In the genomic region with DNA sequence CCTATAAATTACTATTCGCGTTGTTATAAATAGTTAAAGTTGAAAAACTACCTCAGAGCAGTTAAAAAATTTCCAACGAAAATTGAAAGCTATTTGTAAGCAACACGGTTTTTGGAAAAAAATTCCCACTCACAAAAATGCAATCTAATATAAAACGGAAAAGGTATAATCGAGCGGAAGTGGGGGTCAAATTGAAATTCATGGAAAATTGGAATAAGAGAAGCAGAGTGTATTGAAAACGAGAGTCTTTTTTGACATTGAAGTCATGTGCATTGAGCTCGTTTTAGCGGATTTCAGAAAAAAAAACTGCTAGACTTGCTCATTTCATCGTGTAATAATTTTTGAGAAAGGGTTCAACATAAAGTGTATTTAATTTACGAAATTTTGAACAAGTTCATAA, we compare ENCODE assay signal across 2 worm cellular contexts.
TF ChIP-seq lines count a peak whose summit lies in the region.

No protein-coding gene starts in this region.

TF ChIP-seq in whole organism, L1 larva, 84 proteins besides CTCF, POLR2A, EP300 and RAD21:
- no peak for TF ChIP-seq Y116A8C.19 (tag; optimal IDR thresholded peaks at IDR 0.05; lab: Kevin White, UChicago; ENCODE audit: borderline replicate concordance)
- no peak for TF ChIP-seq efl-1 (optimal IDR thresholded peaks at IDR 0.05; lab: Kevin White, UChicago)
- TF ChIP-seq efl-1 (GFP tag; optimal IDR thresholded peaks at IDR 0.05 in 1 of 2; lab: Kevin White, UChicago) = peak in 1 of 2 experiments; percentile 49
- TF ChIP-seq lin-14 (GFP tag; optimal IDR thresholded peaks at IDR 0.05; lab: Kevin White, UChicago) = peak; percentile 31
- TF ChIP-seq fkh-8 (tag; optimal IDR thresholded peaks at IDR 0.05; lab: Kevin White, UChicago) = peak; percentile 65

TF ChIP-seq in whole organism, L4 larva, 104 proteins besides CTCF, POLR2A, EP300 and RAD21:
- no peak for TF ChIP-seq dpl-1 (GFP tag; optimal IDR thresholded peaks at IDR 0.05; lab: Kevin White, UChicago)
- TF ChIP-seq aha-1 (tag; lab: Kevin White, UChicago) = peak; percentile 66
- TF ChIP-seq nhr-48 (tag; optimal IDR thresholded peaks at IDR 0.05; lab: Kevin White, UChicago) = no peak
- no peak for TF ChIP-seq jun-1 (tag; optimal IDR thresholded peaks at IDR 0.05; lab: Kevin White, UChicago)
- no peak for TF ChIP-seq hmg-1.1 (GFP tag; IDR thresholded peaks at IDR 0.05; lab: Robert Waterston, UW)

Comparison
In these comparisons a context has a peak if more than half of its experiments do, and no peak if none do; other contexts are left out.
1. Of the 29 proteins assayed by ChIP-seq in both whole organism, L4 larva and whole organism, L1 larva: peak only in whole organism, L4 larva: aha-1; only in whole organism, L1 larva: none; in both: none; in neither: 28.